Fruit fly (Drosophila melanogaster) whole organism, embryonic: ENCODE measurements around the gene Ufsp2.

ENCODE experiments used
- Atf3 ChIP-seq: fragments of 200-800 bp; sonication (Bioruptor generic); optimal IDR thresholded peaks from 3 replicates; lab custom pipeline; 2016; ENCODE audit warnings: missing biosample characterization, missing genetic modification characterization
- Awh ChIP-seq: fragments of 200-800 bp; sonication (Bioruptor generic); IDR thresholded peaks from 2 replicates; pipeline ENCODE4, ENCODE4 v1.3.6; 2022; ENCODE audit warnings: missing biosample characterization, missing genetic modification characterization
- CG10366 ChIP-seq: fragments of 200-800 bp; sonication (Bioruptor generic); IDR thresholded peaks from 2 replicates; pipeline ENCODE4 v1.3.6; 2022; ENCODE audit warnings: missing biosample characterization, missing genetic modification characterization
- CG10543 ChIP-seq: fragments of 200-800 bp; sonication (Bioruptor generic); optimal IDR thresholded peaks from 3 replicates; lab custom pipeline; 2017; ENCODE audit warnings: missing biosample characterization, mild to moderate bottlenecking, missing genetic modification characterization, moderate library complexity
- CG10979 ChIP-seq: fragments of 200-800 bp; sonication (Bioruptor generic); optimal IDR thresholded peaks from 2 replicates; lab custom pipeline; 2018; ENCODE audit warnings: missing biosample characterization, mild to moderate bottlenecking, missing genetic modification characterization, moderate library complexity
- CG11085 ChIP-seq: fragments of 200-800 bp; sonication (Bioruptor generic); IDR thresholded peaks from 2 replicates; pipeline ENCODE4 v1.3.6; 2022; ENCODE audit warnings: missing biosample characterization, missing genetic modification characterization
- CG11456 ChIP-seq: fragments of 200-800 bp; sonication (Bioruptor generic); IDR thresholded peaks from 3 replicates; pipeline ENCODE4 v1.3.6; 2022; ENCODE audit warnings: missing biosample characterization, missing genetic modification characterization
- CG14014 ChIP-seq: fragments of 200-800 bp; sonication (Bioruptor generic); IDR thresholded peaks from 2 replicates; pipeline ENCODE4 v1.3.6; 2022; ENCODE audit warnings: missing biosample characterization, missing genetic modification characterization
- CG1602 ChIP-seq: fragments of 200-800 bp; sonication (Bioruptor generic); optimal IDR thresholded peaks from 3 replicates; lab custom pipeline; 2016; ENCODE audit warnings: missing biosample characterization, missing genetic modification characterization
- CG16813 ChIP-seq: fragments of 200-800 bp; sonication (Bioruptor generic); IDR thresholded peaks from 3 replicates; pipeline ENCODE4 v1.3.6; 2022; ENCODE audit warnings: missing biosample characterization, missing genetic modification characterization; ENCODE audit not compliant: partially characterized antibody
- CG18476 ChIP-seq: fragments of 200-800 bp; sonication (Bioruptor generic); optimal IDR thresholded peaks from 2 replicates; lab custom pipeline; 2016; ENCODE audit warnings: missing biosample characterization, mild to moderate bottlenecking, missing genetic modification characterization
- CG18619 ChIP-seq: fragments of 200-800 bp; sonication (Bioruptor generic); optimal IDR thresholded peaks from 3 replicates; lab custom pipeline; 2017; ENCODE audit warnings: missing biosample characterization, mild to moderate bottlenecking, missing genetic modification characterization
- CG3407 ChIP-seq: fragments of 200-800 bp; sonication (Bioruptor generic); optimal IDR thresholded peaks from 2 replicates; lab custom pipeline; 2018; ENCODE audit warnings: missing biosample characterization, mild to moderate bottlenecking, missing genetic modification characterization
- CG4730 ChIP-seq: fragments of 200-800 bp; sonication (Bioruptor generic); IDR thresholded peaks from 2 replicates; pipeline ENCODE4 v1.3.6; 2022; ENCODE audit warnings: missing biosample characterization, missing genetic modification characterization
- CG6683 ChIP-seq: fragments of 200-800 bp; sonication (Bioruptor generic); optimal IDR thresholded peaks from 2 replicates; lab custom pipeline; 2017; ENCODE audit warnings: missing biosample characterization, mild to moderate bottlenecking, missing genetic modification characterization, missing genetic modification reagents
- CG7372 ChIP-seq: fragments of 200-800 bp; sonication (Bioruptor generic); IDR thresholded peaks from 2 replicates; pipeline ENCODE4 v1.3.6; 2022; ENCODE audit warnings: missing biosample characterization, missing genetic modification characterization
- CG8478 ChIP-seq: fragments of >200 bp; optimal IDR thresholded peaks from 2 replicates; lab custom pipeline; 2018
- CG9437 ChIP-seq: fragments of 200-800 bp; sonication (Bioruptor generic); optimal IDR thresholded peaks from 2 replicates; lab custom pipeline; 2018; ENCODE audit warnings: missing biosample characterization, mild to moderate bottlenecking, missing genetic modification characterization
- CTCF ChIP-seq: fragments of 200-800 bp; sonication (Bioruptor generic); optimal IDR thresholded peaks from 2 replicates; lab custom pipeline; 2017; ENCODE audit warnings: missing biosample characterization, mild to moderate bottlenecking, missing genetic modification characterization, moderate library complexity
- Dad ChIP-seq: fragments of 200-800 bp; sonication (Bioruptor generic); optimal IDR thresholded peaks from 3 replicates; lab custom pipeline; 2016; ENCODE audit warnings: missing biosample characterization, missing genetic modification characterization
- Dbx ChIP-seq: fragments of 200-800 bp; sonication (Bioruptor generic); IDR thresholded peaks from 3 replicates; pipeline ENCODE4 v1.3.6; 2022; ENCODE audit warnings: missing biosample characterization, missing genetic modification characterization
- Dp ChIP-seq: fragments of 200-800 bp; sonication (Bioruptor generic); optimal IDR thresholded peaks from 2 replicates; lab custom pipeline; 2018; ENCODE audit warnings: missing biosample characterization, mild to moderate bottlenecking, missing genetic modification characterization, moderate library complexity
- Ets65A ChIP-seq: fragments of 200-800 bp; sonication (Bioruptor generic); peaks from one replicate; lab custom pipeline; 2016; ENCODE audit warnings: missing biosample characterization, missing genetic modification characterization
- Fer1 ChIP-seq: fragments of 200-800 bp; sonication (Bioruptor generic); optimal IDR thresholded peaks from 2 replicates; lab custom pipeline; 2017; ENCODE audit warnings: missing biosample characterization, mild to moderate bottlenecking, missing genetic modification characterization
- Fer3 ChIP-seq: fragments of 200-800 bp; sonication (Bioruptor generic); optimal IDR thresholded peaks from 2 replicates; lab custom pipeline; 2018; ENCODE audit warnings: missing biosample characterization, mild to moderate bottlenecking, missing genetic modification characterization, moderate library complexity
- H15 ChIP-seq: fragments of 200-800 bp; sonication (Bioruptor generic); IDR thresholded peaks from 3 replicates; pipeline ENCODE4 v1.3.6; 2022; ENCODE audit warnings: missing biosample characterization, missing genetic modification characterization
- Max ChIP-seq: fragments of 200-800 bp; sonication (Bioruptor generic); optimal IDR thresholded peaks from 2 replicates; lab custom pipeline; 2016; ENCODE audit warnings: missing biosample characterization, mild to moderate bottlenecking, missing genetic modification characterization
- NC2α ChIP-seq: fragments of 200-800 bp; sonication (Bioruptor generic); optimal IDR thresholded peaks from 2 replicates; lab custom pipeline; 2016; ENCODE audit warnings: missing biosample characterization, missing genetic modification characterization
- Sox102F ChIP-seq: fragments of 200-800 bp; sonication (Bioruptor generic); optimal IDR thresholded peaks from 2 replicates; lab custom pipeline; 2018; ENCODE audit warnings: missing biosample characterization, mild to moderate bottlenecking, missing genetic modification characterization, moderate library complexity
- Xbp1 ChIP-seq: fragments of 200-800 bp; sonication (Bioruptor generic); optimal IDR thresholded peaks from 3 replicates; lab custom pipeline; 2016; ENCODE audit warnings: missing biosample characterization, mild to moderate bottlenecking, missing genetic modification characterization
- ac ChIP-seq: fragments of 200-800 bp; sonication (Bioruptor generic); optimal IDR thresholded peaks from 3 replicates; lab custom pipeline; 2017; ENCODE audit warnings: missing biosample characterization, mild to moderate bottlenecking, missing genetic modification characterization
- ap ChIP-seq: fragments of 200-800 bp; sonication (Bioruptor generic); IDR thresholded peaks from 2 replicates; pipeline ENCODE4 v1.3.6; 2022; ENCODE audit warnings: missing biosample characterization, missing genetic modification characterization
- ase ChIP-seq: fragments of 200-800 bp; sonication (Bioruptor generic); IDR thresholded peaks from 3 replicates; pipeline ENCODE4 v1.3.6; 2022; ENCODE audit warnings: missing biosample characterization, missing genetic modification characterization
- ash1 ChIP-seq: fragments of 200-800 bp; sonication (Bioruptor generic); optimal IDR thresholded peaks from 2 replicates; lab custom pipeline; 2018; ENCODE audit warnings: missing biosample characterization, mild to moderate bottlenecking, missing genetic modification characterization
- bbx ChIP-seq: fragments of 200-800 bp; sonication (Bioruptor generic); IDR thresholded peaks from 2 replicates; pipeline ENCODE4 v1.3.6; 2022; ENCODE audit warnings: missing biosample characterization, missing genetic modification characterization; ENCODE audit not compliant: partially characterized antibody
- bsh ChIP-seq, 2 experiments: fragments of 200-800 bp; sonication (Bioruptor generic); optimal IDR thresholded peaks; 2 replicates each; lab custom pipeline; 2017 to 2018; ENCODE audit warnings: mild to moderate bottlenecking in 2 of 2, missing biosample characterization in 2 of 2, missing genetic modification characterization in 2 of 2, moderate library complexity in 1 of 2
- dan ChIP-seq: fragments of 200-800 bp; sonication (Bioruptor generic); IDR thresholded peaks from 2 replicates; pipeline ENCODE4 v1.3.6; 2022; ENCODE audit warnings: missing biosample characterization, missing genetic modification characterization
- dmrt99B ChIP-seq: fragments of 200-800 bp; sonication (Bioruptor generic); optimal IDR thresholded peaks from 2 replicates; lab custom pipeline; 2018; ENCODE audit warnings: missing biosample characterization, mild to moderate bottlenecking, missing genetic modification characterization, moderate library complexity
- en ChIP-seq: fragments of 200-800 bp; sonication (Bioruptor generic); optimal IDR thresholded peaks from 2 replicates; lab custom pipeline; 2016; ENCODE audit warnings: missing biosample characterization, missing genetic modification characterization
- fd3F ChIP-seq: fragments of 200-800 bp; sonication (Bioruptor generic); optimal IDR thresholded peaks from 2 replicates; lab custom pipeline; 2018; ENCODE audit warnings: missing biosample characterization, mild to moderate bottlenecking, missing genetic modification characterization, moderate library complexity
- gce ChIP-seq: fragments of 200-800 bp; sonication (Bioruptor generic); IDR thresholded peaks from 3 replicates; pipeline ENCODE4 v1.3.6; 2022; ENCODE audit warnings: missing biosample characterization, missing genetic modification characterization
- gcm2 ChIP-seq: fragments of 200-800 bp; sonication (Bioruptor generic); optimal IDR thresholded peaks from 2 replicates; lab custom pipeline; 2016; ENCODE audit warnings: missing biosample characterization, missing genetic modification characterization
- kay ChIP-seq: fragments of 200-800 bp; sonication (Bioruptor generic); optimal IDR thresholded peaks from 2 replicates; lab custom pipeline; 2016; ENCODE audit warnings: missing biosample characterization, missing genetic modification characterization
- odd ChIP-seq: fragments of 200-800 bp; sonication (Bioruptor generic); optimal IDR thresholded peaks from 2 replicates; lab custom pipeline; 2017; ENCODE audit warnings: missing biosample characterization, mild to moderate bottlenecking, missing genetic modification characterization
- row ChIP-seq: fragments of 200-800 bp; sonication (Bioruptor generic); IDR thresholded peaks from 3 replicates; pipeline ENCODE4 v1.3.6; 2022; ENCODE audit warnings: missing biosample characterization, missing genetic modification characterization
- salm ChIP-seq: fragments of 200-800 bp; sonication (Bioruptor generic); optimal IDR thresholded peaks from 2 replicates; lab custom pipeline; 2018; ENCODE audit warnings: missing biosample characterization, mild to moderate bottlenecking, missing genetic modification characterization
- toy ChIP-seq: fragments of 200-800 bp; sonication (Bioruptor generic); IDR thresholded peaks from 2 replicates; pipeline ENCODE4 v1.3.6; 2022; ENCODE audit warnings: missing biosample characterization, missing genetic modification characterization
- wor ChIP-seq: fragments of 200-800 bp; sonication (Bioruptor generic); IDR thresholded peaks from 2 replicates; pipeline ENCODE4 v1.3.6; 2022; ENCODE audit warnings: missing biosample characterization, missing genetic modification characterization
- z ChIP-seq: fragments of 200-800 bp; sonication (Bioruptor generic); IDR thresholded peaks from 3 replicates; pipeline ENCODE4 v1.3.6; 2022; ENCODE audit warnings: missing biosample characterization, missing genetic modification characterization
- zen2 ChIP-seq: fragments of 200-800 bp; sonication (Bioruptor generic); IDR thresholded peaks from 3 replicates; pipeline ENCODE4 v1.3.6; 2022; ENCODE audit warnings: missing biosample characterization, missing genetic modification characterization; ENCODE audit not compliant: partially characterized antibody

Gene Ufsp2

DNA sequence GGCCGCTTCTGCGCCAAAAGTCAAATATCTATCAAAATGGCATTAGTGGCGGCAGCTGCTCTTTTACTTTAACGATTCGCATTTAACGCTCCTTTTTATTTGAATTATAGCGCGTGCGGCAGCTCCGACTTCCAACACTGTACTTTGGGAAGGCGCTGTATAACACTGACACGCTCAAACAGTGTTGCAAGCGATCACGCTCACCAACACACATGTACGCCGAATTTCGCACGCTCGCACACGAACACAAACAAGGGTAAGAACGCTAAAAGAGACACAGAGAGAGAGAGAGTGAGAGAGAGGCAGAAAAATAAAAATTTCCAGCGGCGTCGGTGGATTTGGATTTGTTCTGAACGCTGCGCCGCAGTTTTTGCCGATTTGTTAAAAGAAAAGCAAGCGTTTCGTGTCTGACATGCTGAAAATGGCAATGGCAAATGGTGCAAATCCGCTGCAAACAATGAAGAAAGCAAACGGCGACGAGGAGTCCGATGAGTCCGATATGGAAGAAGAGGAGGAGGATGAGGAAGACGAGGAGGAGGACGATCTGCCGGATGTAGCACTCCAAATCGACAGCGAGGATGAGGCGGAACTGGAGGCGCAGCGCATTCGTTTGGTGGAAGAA lies 43.4 kb downstream of the Ufsp2 start, which contains the start of gene Phs (continued):
- peak; percentile 90 for TF ChIP-seq CG11456 (GFP tag; lab: Robert Waterston, UW)
- TF ChIP-seq odd, result no peak
- peak; percentile 44 for TF ChIP-seq fd3F (GFP tag; lab: Kevin White, UChicago)
- TF ChIP-seq ash1 (GFP tag; lab: Kevin White, UChicago), result peak; percentile 82
- peak; percentile 37 for TF ChIP-seq Sox102F
- TF ChIP-seq Max (GFP tag; lab: Kevin White, UChicago), result peak; percentile 75
- no peak; the same call in 1 of the 2 replicates for TF ChIP-seq toy (GFP tag; lab: Robert Waterston, UW)
- peak; percentile 41 for TF ChIP-seq CG6683 (GFP tag; lab: Kevin White, UChicago)
- TF ChIP-seq Dp (GFP tag; lab: Kevin White, UChicago), result peak; percentile 98
- peak; percentile 81 for TF ChIP-seq Xbp1 (GFP tag; lab: Kevin White, UChicago)
- TF ChIP-seq NC2α (GFP tag; lab: Kevin White, UChicago), result peak; percentile 80
- peak; percentile 36 for TF ChIP-seq ac (GFP tag; lab: Kevin White, UChicago)
- TF ChIP-seq zen2 (GFP tag; lab: Robert Waterston, UW), result no peak
- TF ChIP-seq Dad (GFP tag; lab: Kevin White, UChicago), result peak; percentile 90
- peak; percentile 11 for TF ChIP-seq CTCF (GFP tag; lab: Kevin White, UChicago)
- TF ChIP-seq Atf3 (GFP tag; lab: Kevin White, UChicago), result peak; percentile 57
- TF ChIP-seq kay (GFP tag; lab: Kevin White, UChicago), result peak; percentile 61
- no peak for TF ChIP-seq salm (tag; lab: Kevin White, UChicago)
- TF ChIP-seq CG14014 (GFP tag; lab: Robert Waterston, UW), result peak; percentile 69
- peak; percentile 69 for TF ChIP-seq CG10543 (GFP tag; lab: Kevin White, UChicago)
- TF ChIP-seq dmrt99B (tag; lab: Kevin White, UChicago), result peak; percentile 18
- peak; percentile 77 for TF ChIP-seq CG18476
- peak; percentile 99 for TF ChIP-seq Ets65A
- peak; percentile 45 for TF ChIP-seq CG10979
- peak; percentile 44 for TF ChIP-seq CG9437 (GFP tag; lab: Kevin White, UChicago)
- TF ChIP-seq CG4730 (GFP tag; lab: Robert Waterston, UW), result peak; percentile 54; the same call in 1 of the 2 replicates
- no peak for TF ChIP-seq wor (GFP tag; lab: Robert Waterston, UW)
- peak; percentile 93 for TF ChIP-seq Dbx (GFP tag; lab: Robert Waterston, UW)
- TF ChIP-seq H15 (GFP tag; lab: Robert Waterston, UW), result peak; percentile 82
- TF ChIP-seq gce, result 0 out of 3 replicates have a peak, but pooled peaks have one; percentile 53
- peak; percentile 68 for TF ChIP-seq ap (GFP tag; lab: Robert Waterston, UW)
- 0 out of 3 replicates have a peak, but pooled peaks have one; percentile 37 for TF ChIP-seq row
- TF ChIP-seq CG7372, result peak; percentile 82
- peak; percentile 71 for TF ChIP-seq CG10366 (GFP tag; lab: Robert Waterston, UW)
- peak; percentile 62; the same call in 1 of the 2 replicates for TF ChIP-seq Awh (GFP tag; lab: Robert Waterston, UW)
- TF ChIP-seq bsh (GFP tag; optimal IDR thresholded peaks at IDR 0.05; lab: Kevin White, UChicago), result peak; percentile 26 to 66
- peak; percentile 69 for TF ChIP-seq bbx (GFP tag; lab: Robert Waterston, UW)
- no peak for TF ChIP-seq dan (GFP tag; lab: Robert Waterston, UW)
- TF ChIP-seq CG16813 (GFP tag; lab: Robert Waterston, UW), result peak; percentile 55; the same call in 2 of the 3 replicates
- peak; percentile 43 for TF ChIP-seq gcm2 (GFP tag; lab: Kevin White, UChicago)
- TF ChIP-seq CG1602 (GFP tag; lab: Kevin White, UChicago), result peak; percentile 60
- TF ChIP-seq ase (GFP tag; lab: Robert Waterston, UW), result peak; percentile 53; the same call in 1 of the 3 replicates
- TF ChIP-seq CG3407 (GFP tag; lab: Kevin White, UChicago), result peak; percentile 60
- TF ChIP-seq z (GFP tag; lab: Robert Waterston, UW), result peak; percentile 42; the same call in 1 of the 3 replicates
- TF ChIP-seq CG8478, result peak; percentile 56
- TF ChIP-seq Fer3 (tag; lab: Kevin White, UChicago), result peak; percentile 67
- peak; percentile 65 for TF ChIP-seq en
- peak; percentile 76 for TF ChIP-seq CG18619 (GFP tag; lab: Kevin White, UChicago)
- TF ChIP-seq Fer1 (GFP tag; lab: Kevin White, UChicago), result peak; percentile 79
- peak; percentile 88 for TF ChIP-seq CG11085 (GFP tag; lab: Robert Waterston, UW)
